Worm (Caenorhabditis elegans): Measurements from ENCODE around the gene aat-7.
A peak's percentile ranks its signal among the peaks of the same experiment; 100 is the strongest.

The aat-7 gene

DNA sequence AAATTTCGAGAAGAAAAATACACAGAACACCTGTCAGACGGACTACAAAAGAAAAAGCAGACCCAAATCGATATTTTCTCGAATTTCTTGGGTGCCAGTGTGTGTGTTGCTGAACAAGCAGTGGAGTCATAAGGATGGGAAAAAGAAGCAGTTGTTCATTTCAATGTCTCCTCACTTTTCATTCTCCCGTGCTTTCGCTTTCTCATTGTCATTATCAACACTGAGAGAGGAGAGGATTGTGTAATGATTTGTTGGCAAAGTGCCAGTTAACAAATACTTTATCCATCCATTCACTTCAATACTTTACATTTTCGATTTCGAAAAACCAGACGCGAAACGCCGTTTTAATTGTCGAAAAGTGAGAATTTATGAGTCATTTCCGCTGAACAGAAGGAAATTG lies 11.0 kb upstream of the aat-7 start:
- TF ChIP-seq unc-120 (tag; optimal IDR thresholded peaks at IDR 0.05; ENCODE audit: poor library complexity, severe bottlenecking) = peak; percentile 43
- peak; percentile 26 for TF ChIP-seq unc-62 (GFP tag; optimal IDR thresholded peaks at IDR 0.05)
- TF ChIP-seq nhr-76 (tag; optimal IDR thresholded peaks at IDR 0.05) = no peak
- no peak for TF ChIP-seq M03D4.4 (tag; optimal IDR thresholded peaks at IDR 0.05)
- no peak for TF ChIP-seq lin-13 (tag; optimal IDR thresholded peaks at IDR 0.05)
- no peak for TF ChIP-seq blmp-1 (tag; optimal IDR thresholded peaks at IDR 0.05)
- peak; percentile 95 for TF ChIP-seq hlh-1 (tag; optimal IDR thresholded peaks at IDR 0.05)
- no peak for TF ChIP-seq drap-1 (GFP tag; optimal IDR thresholded peaks at IDR 0.05)
- no peak for TF ChIP-seq ham-2 (GFP tag; optimal IDR thresholded peaks at IDR 0.05)
- TF ChIP-seq ztf-11 (tag; optimal IDR thresholded peaks at IDR 0.05) = no peak
- TF ChIP-seq nhr-237 (tag; optimal IDR thresholded peaks at IDR 0.05) = no peak

ce11 chrII:1376795-1377194 lies 9.9 kb upstream of the aat-7 start:
- TF ChIP-seq ceh-83 (GFP tag; optimal IDR thresholded peaks at IDR 0.05) (no peak), blmp-1 (tag; optimal IDR thresholded peaks at IDR 0.05) (no peak), ceh-39 (tag; optimal IDR thresholded peaks at IDR 0.05) (no peak), lin-13 (tag; optimal IDR thresholded peaks at IDR 0.05) (no peak), nhr-76 (tag; optimal IDR thresholded peaks at IDR 0.05) (no peak), sem-2 (GFP tag; optimal IDR thresholded peaks at IDR 0.05) (no peak), ceh-43 (GFP tag; optimal IDR thresholded peaks at IDR 0.05) (no peak), cnd-1 (tag; optimal IDR thresholded peaks at IDR 0.05) (no peak), mab-5 (tag; optimal IDR thresholded peaks at IDR 0.05) (no peak), nhr-2 (tag; optimal IDR thresholded peaks at IDR 0.05) (no peak), elt-1 (tag; optimal IDR thresholded peaks at IDR 0.05; ENCODE audit: borderline replicate concordance, insufficient read depth) (no peak), drap-1 (GFP tag; optimal IDR thresholded peaks at IDR 0.05) (no peak), nhr-28 (tag; optimal IDR thresholded peaks at IDR 0.05) (no peak), lin-32 (GFP tag; optimal IDR thresholded peaks at IDR 0.05) (no peak), ztf-11 (tag; optimal IDR thresholded peaks at IDR 0.05) (no peak), flh-1 (GFP tag; optimal IDR thresholded peaks at IDR 0.05) (no peak), elt-3 (tag; optimal IDR thresholded peaks at IDR 0.05) (no peak), sptf-1 (tag; optimal IDR thresholded peaks at IDR 0.05) (no peak), ces-1 (GFP tag; optimal IDR thresholded peaks at IDR 0.05) (no peak), unc-62 (GFP tag; optimal IDR thresholded peaks at IDR 0.05) (no peak)

- TF ChIP-seq nhr-12 (tag; optimal IDR thresholded peaks at IDR 0.05) = no peak
- no peak for TF ChIP-seq cnd-1 (tag; optimal IDR thresholded peaks at IDR 0.05)
- TF ChIP-seq nhr-237 (tag; optimal IDR thresholded peaks at IDR 0.05) = no peak
- no peak for TF ChIP-seq unc-39 (tag; optimal IDR thresholded peaks at IDR 0.05)
- no peak for TF ChIP-seq pha-4 (tag; optimal IDR thresholded peaks at IDR 0.05)
- TF ChIP-seq elt-1 (tag; optimal IDR thresholded peaks at IDR 0.05; ENCODE audit: borderline replicate concordance, insufficient read depth) = no peak
Observed at ce11 chrII:1378259-1378658, 8.4 kb upstream of the aat-7 start, which contains the start of gene F54D12.10. TSS of gene F54D12.10 (minus strand) at chrII:1378359.

- peak; percentile 5 for TF ChIP-seq blmp-1 (tag; optimal IDR thresholded peaks at IDR 0.05)
- no peak for TF ChIP-seq ham-2 (GFP tag; optimal IDR thresholded peaks at IDR 0.05)
Observed at ce11 chrII:1381618-1382017, 5.1 kb upstream of the aat-7 start, which contains the start of gene F54D12.9. TSS of gene F54D12.9 (minus strand) at chrII:1381718.

DNA sequence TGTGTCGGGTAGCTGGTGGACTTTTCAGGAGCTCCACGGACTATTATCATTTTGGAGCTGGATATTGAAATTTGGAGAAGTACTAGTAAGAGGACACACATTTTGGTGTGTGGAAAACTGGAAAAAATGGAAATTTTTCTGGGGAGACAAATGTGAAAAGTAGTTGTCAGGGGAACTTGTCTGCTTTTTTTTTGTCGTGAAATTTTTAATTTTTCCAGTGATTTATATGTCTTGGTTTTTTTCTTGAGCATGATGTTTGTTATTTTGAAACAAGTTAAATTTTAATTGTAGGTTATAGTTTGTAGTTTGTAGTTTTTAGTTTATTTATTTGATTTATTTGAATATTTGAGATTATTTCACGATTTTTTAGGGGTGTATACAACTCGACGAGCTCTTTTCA lies 1.4 kb upstream of the aat-7 start, which contains the start of gene F54D12.7:
Gene F54D12.7 (minus strand): TSS at position 101 of the 400 bp plus-strand sequence.
- no peak for TF ChIP-seq nhr-2 (tag; optimal IDR thresholded peaks at IDR 0.05)
- no peak for TF ChIP-seq bed-3 (GFP tag; optimal IDR thresholded peaks at IDR 0.05)
- no peak for TF ChIP-seq ceh-39 (tag; optimal IDR thresholded peaks at IDR 0.05)
- TF ChIP-seq tbx-8 (GFP tag; optimal IDR thresholded peaks at IDR 0.05) = no peak
- no peak for TF ChIP-seq unc-39 (tag; optimal IDR thresholded peaks at IDR 0.05)
- TF ChIP-seq drap-1 (GFP tag; optimal IDR thresholded peaks at IDR 0.05) = no peak
- TF ChIP-seq cnd-1 (tag; optimal IDR thresholded peaks at IDR 0.05) = no peak
- TF ChIP-seq sptf-1 (tag; optimal IDR thresholded peaks at IDR 0.05) = no peak
- TF ChIP-seq unc-62 (GFP tag; optimal IDR thresholded peaks at IDR 0.05) = no peak

DNA sequence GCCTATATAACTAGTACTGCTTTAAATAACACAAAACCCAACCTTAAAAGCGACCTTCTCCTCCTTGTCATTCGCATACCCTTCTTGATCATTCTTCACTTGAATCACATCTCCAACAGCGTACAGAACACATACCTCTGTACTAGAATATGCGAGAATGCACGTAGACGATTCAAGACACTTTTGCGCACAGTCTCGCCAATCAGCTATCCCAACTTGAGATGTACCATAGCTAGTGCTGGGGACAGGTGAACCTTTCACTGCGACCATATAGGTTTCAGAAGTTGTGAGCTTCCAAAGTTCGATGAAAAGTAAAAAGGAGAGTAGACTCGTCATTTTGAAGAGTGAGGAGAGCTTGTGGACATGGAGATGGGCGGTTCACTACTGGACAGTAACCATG lies 11.0 kb downstream of the aat-7 start, which contains the start of gene F54D12.8:
Gene F54D12.8 (minus strand): TSS at position 336 of the 400 bp plus-strand sequence.
- TF ChIP-seq bed-3 (GFP tag; optimal IDR thresholded peaks at IDR 0.05) (no peak), sptf-1 (tag; optimal IDR thresholded peaks at IDR 0.05) (no peak), lin-32 (GFP tag; optimal IDR thresholded peaks at IDR 0.05) (no peak), elt-3 (tag; optimal IDR thresholded peaks at IDR 0.05) (no peak), ceh-43 (GFP tag; optimal IDR thresholded peaks at IDR 0.05) (no peak), nhr-28 (tag; optimal IDR thresholded peaks at IDR 0.05) (no peak), hlh-1 (tag; optimal IDR thresholded peaks at IDR 0.05) (no peak), nhr-2 (tag; optimal IDR thresholded peaks at IDR 0.05) (no peak), blmp-1 (tag; optimal IDR thresholded peaks at IDR 0.05) (no peak), drap-1 (GFP tag; optimal IDR thresholded peaks at IDR 0.05) (no peak), nhr-12 (tag; optimal IDR thresholded peaks at IDR 0.05) (no peak), pha-4 (tag; optimal IDR thresholded peaks at IDR 0.05) (no peak)

Measured in whole organism, mixed stage, embryonic.